Fruit fly (Drosophila melanogaster): ENCODE data around the gene Amnionless.

The Amnionless gene

dm6 chr2L:277122-277671 lies 11.7 kb downstream of the Amnionless start, which contains the start of gene smo (continued):
- TF ChIP-seq CG18262 (tag; optimal IDR thresholded peaks at IDR 0.05): no peak
- TF ChIP-seq hbn (GFP tag; IDR thresholded peaks at IDR 0.05; ENCODE audit: partially characterized antibody): peak; percentile 79
- TF ChIP-seq psq (GFP tag; optimal IDR thresholded peaks at IDR 0.05): no peak
- TF ChIP-seq Awh (GFP tag; IDR thresholded peaks at IDR 0.05): no peak
- TF ChIP-seq CG14965 (GFP tag; optimal IDR thresholded peaks at IDR 0.05; ENCODE audit: borderline replicate concordance): no peak
- TF ChIP-seq BtbVII (GFP tag; optimal IDR thresholded peaks at IDR 0.05): no peak
- no peak for TF ChIP-seq Deaf1 (tag; optimal IDR thresholded peaks at IDR 0.05)
- TF ChIP-seq bcd (GFP tag; optimal IDR thresholded peaks at IDR 0.05): peak; percentile 56
- TF ChIP-seq CG4854 (GFP tag; optimal IDR thresholded peaks at IDR 0.05): no peak
- peak; percentile 32; the same call in 1 of the 2 replicates for TF ChIP-seq NFAT (GFP tag; IDR thresholded peaks at IDR 0.05)
- TF ChIP-seq Vsx1 (GFP tag; optimal IDR thresholded peaks at IDR 0.05): no peak
- TF ChIP-seq MTF-1 (GFP tag; optimal IDR thresholded peaks at IDR 0.05; ENCODE audit: borderline replicate concordance): no peak

DNA sequence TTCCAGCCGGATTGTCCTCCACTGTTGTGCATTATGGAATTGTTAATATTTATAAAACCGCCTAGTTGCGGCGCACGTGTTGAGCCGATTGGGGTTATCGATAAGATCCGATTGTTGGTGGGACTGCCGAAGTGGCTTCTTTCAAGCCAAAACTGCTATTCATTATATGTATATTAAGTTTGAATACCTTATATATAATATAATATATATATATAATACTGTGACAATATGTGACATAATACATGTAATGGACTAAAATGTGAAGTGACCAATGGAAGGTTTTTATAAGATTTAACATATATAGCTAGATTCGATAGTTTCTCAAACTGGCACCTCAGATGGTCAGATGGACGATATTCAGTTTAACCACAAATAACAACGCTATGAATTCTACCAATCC lies 15.3 kb downstream of the Amnionless start, which contains the start of the genes mbm and CG11555:
Gene mbm (minus strand): TSS at position 113 of the 400 bp plus-strand sequence.
Gene CG11555 (plus strand): TSS at position 234 of the 400 bp plus-strand sequence.
- TF ChIP-seq CG4404 (GFP tag; IDR thresholded peaks at IDR 0.05) (no peak), CG30020 (tag; optimal IDR thresholded peaks at IDR 0.05) (peak; percentile 59), lab (GFP tag; optimal IDR thresholded peaks at IDR 0.05) (no peak), CG7357 (GFP tag; IDR thresholded peaks at IDR 0.05) (no peak), Dfd (GFP tag; optimal IDR thresholded peaks at IDR 0.05) (no peak), jumu (GFP tag; optimal IDR thresholded peaks at IDR 0.05) (no peak), gcm2 (GFP tag; optimal IDR thresholded peaks at IDR 0.05) (no peak), CG9215 (GFP tag; IDR thresholded peaks at IDR 0.05) (no peak), CG15269 (tag; optimal IDR thresholded peaks at IDR 0.05) (no peak), CG17361 (GFP tag; IDR thresholded peaks at IDR 0.05) (peak; percentile 44; the same call in 1 of the 3 replicates), exex (tag; optimal IDR thresholded peaks at IDR 0.05) (no peak), maf-S (GFP tag; optimal IDR thresholded peaks at IDR 0.05) (no peak), Oaz (GFP tag; IDR thresholded peaks at IDR 0.05) (no peak), Doc3 (GFP tag; IDR thresholded peaks at IDR 0.05; ENCODE audit: partially characterized antibody) (peak; percentile 61), CG17186 (GFP tag; optimal IDR thresholded peaks at IDR 0.05) (no peak), HmgD (GFP tag; optimal IDR thresholded peaks at IDR 0.05) (no peak), CG7928 (GFP tag; optimal IDR thresholded peaks at IDR 0.05) (no peak), Hr39 (optimal IDR thresholded peaks at IDR 0.05) (no peak), CG31365 (tag; optimal IDR thresholded peaks at IDR 0.05) (no peak), Scr (GFP tag; IDR thresholded peaks at IDR 0.05; ENCODE audit: partially characterized antibody) (peak; percentile 64), Ets97D (GFP tag; optimal IDR thresholded peaks at IDR 0.05) (no peak), usp (GFP tag; optimal IDR thresholded peaks at IDR 0.05) (no peak), CG10274 (GFP tag; optimal IDR thresholded peaks at IDR 0.05) (no peak), dmrt99B (tag; optimal IDR thresholded peaks at IDR 0.05) (no peak), hkb (optimal IDR thresholded peaks at IDR 0.05) (no peak), hkb (GFP tag; IDR thresholded peaks at IDR 0.05) (no peak), chinmo (GFP tag; IDR thresholded peaks at IDR 0.05; ENCODE audit: partially characterized antibody) (no peak), NC2α (GFP tag; optimal IDR thresholded peaks at IDR 0.05) (no peak), CG15011 (GFP tag; optimal IDR thresholded peaks at IDR 0.05) (no peak), sqz (GFP tag; optimal IDR thresholded peaks at IDR 0.05) (no peak), CG12236 (GFP tag; optimal IDR thresholded peaks at IDR 0.05) (no peak), crp (GFP tag; optimal IDR thresholded peaks at IDR 0.05) (peak in 1 of 2 experiments; percentile 43), CG13123 (GFP tag; optimal IDR thresholded peaks at IDR 0.05) (no peak), esg (GFP tag; conservative IDR thresholded peaks at IDR 0.05) (no peak), Meics (GFP tag; optimal IDR thresholded peaks at IDR 0.05) (peak; percentile 40), ranshi (GFP tag; IDR thresholded peaks at IDR 0.05) (no peak), zen2 (GFP tag; IDR thresholded peaks at IDR 0.05; ENCODE audit: partially characterized antibody) (no peak; the same call in 2 of the 3 replicates), amos (GFP tag; IDR thresholded peaks at IDR 0.05; ENCODE audit: partially characterized antibody) (peak; percentile 34; the same call in 1 of the 2 replicates)
